Worm (Caenorhabditis elegans) whole organism, early embryonic: Measurements from ENCODE around the gene F15B9.6.

ENCODE experiments used
- B0310.2 ChIP-seq: sonication (generic microtip); optimal IDR thresholded peaks from 2 replicates; lab custom pipeline; 2016; ENCODE audit warnings: mild to moderate bottlenecking, missing genetic modification characterization, missing compliant biosample characterization
- F13C5.2 ChIP-seq: sonication (generic microtip); optimal IDR thresholded peaks from 2 replicates; lab custom pipeline; 2017; ENCODE audit warnings: mild to moderate bottlenecking, missing genetic modification characterization, inconsistent platforms, missing compliant biosample characterization
- aly-1 ChIP-seq: sonication (generic microtip); optimal IDR thresholded peaks from 2 replicates; lab custom pipeline; 2016; ENCODE audit warnings: missing genetic modification characterization, missing compliant biosample characterization
- ceh-36 ChIP-seq: sonication (generic microtip); optimal IDR thresholded peaks from 2 replicates; lab custom pipeline; 2016; ENCODE audit warnings: missing genetic modification characterization, inconsistent platforms, missing compliant biosample characterization
- ets-7 ChIP-seq: sonication (generic microtip); optimal IDR thresholded peaks from 2 replicates; lab custom pipeline; 2016; ENCODE audit warnings: missing genotype, missing genetic modification characterization, missing compliant biosample characterization
- flt-1 ChIP-seq: fragments of 200-800 bp; sonication (Bioruptor generic); IDR thresholded peaks from 2 replicates; pipeline ENCODE4 v1.3.6; 2022; ENCODE audit warnings: missing genetic modification characterization, missing compliant biosample characterization
- hmbx-1 ChIP-seq: sonication (generic microtip); optimal IDR thresholded peaks from 2 replicates; lab custom pipeline; 2016; ENCODE audit warnings: mild to moderate bottlenecking, missing genetic modification characterization, missing compliant biosample characterization
- pes-1 ChIP-seq: fragments of 200-800 bp; sonication (Bioruptor generic); IDR thresholded peaks from 2 replicates; pipeline ENCODE4 v1.3.6; 2022; ENCODE audit warnings: missing genetic modification reagents, missing genetic modification characterization, missing compliant biosample characterization
- tbx-11 ChIP-seq: fragments of 200-800 bp; sonication (Bioruptor generic); IDR thresholded peaks from 2 replicates; pipeline ENCODE4 v1.3.6; 2022; ENCODE audit warnings: missing genetic modification characterization, missing compliant biosample characterization
- tbx-37 ChIP-seq: fragments of 200-800 bp; sonication (Bioruptor generic); conservative IDR thresholded peaks from 2 replicates; pipeline ENCODE4 v1.3.6; 2022; ENCODE audit warnings: missing genetic modification reagents, missing genetic modification characterization, missing compliant biosample characterization
- tra-4 ChIP-seq: sonication (generic microtip); optimal IDR thresholded peaks from 2 replicates; lab custom pipeline; 2017; ENCODE audit warnings: missing genetic modification characterization, missing compliant biosample characterization

The F15B9.6 gene

DNA sequence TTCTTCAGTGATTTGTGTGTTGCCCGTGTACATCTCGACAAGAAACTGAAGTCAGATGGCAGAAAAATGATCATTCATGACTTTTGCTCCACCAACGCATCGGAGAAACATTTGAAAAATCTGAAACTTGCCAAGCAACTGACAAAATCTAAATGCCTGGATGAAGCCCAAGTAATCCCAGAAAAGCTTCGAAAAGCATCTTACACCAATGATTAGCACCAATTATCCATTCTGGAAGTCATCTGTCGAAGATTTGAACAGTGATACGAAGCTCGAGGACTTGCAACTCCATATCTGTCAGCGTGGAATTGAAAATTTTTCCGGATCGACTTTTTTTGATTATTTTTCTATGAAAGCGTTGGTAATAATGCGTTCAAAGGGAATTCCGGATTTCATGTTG, 49.5 kb downstream of the F15B9.6 start:
- TF ChIP-seq aly-1 (tag; lab: Kevin White, UChicago) (no peak), hmbx-1 (tag; lab: Kevin White, UChicago) (no peak), tbx-37 (GFP tag; lab: Robert Waterston, UW) (no peak), flt-1 (GFP tag; lab: Robert Waterston, UW) (no peak), F13C5.2 (tag; lab: Kevin White, UChicago) (no peak), ceh-36 (tag; lab: Kevin White, UChicago) (no peak), tra-4 (tag; lab: Kevin White, UChicago) (no peak)

- TF ChIP-seq ets-7 (tag; lab: Kevin White, UChicago) (no peak), ceh-36 (tag; lab: Kevin White, UChicago) (no peak), tbx-11 (GFP tag; lab: Robert Waterston, UW) (no peak), tra-4 (tag; lab: Kevin White, UChicago) (no peak), F13C5.2 (tag; lab: Kevin White, UChicago) (no peak), flt-1 (GFP tag; lab: Robert Waterston, UW) (no peak), hmbx-1 (tag; lab: Kevin White, UChicago) (no peak), B0310.2 (tag; lab: Kevin White, UChicago) (no peak), pes-1 (GFP tag; lab: Robert Waterston, UW) (no peak)
Measured at ce11 chrV:13064164-13064563, 50.2 kb downstream of the F15B9.6 start.
